Worm (Caenorhabditis elegans) whole organism, L3 larva: ENCODE data around the gene sulp-8.

ENCODE experiments used
- lin-39 ChIP-seq: fragments of 150-350 bp; optimal IDR thresholded peaks from 2 replicates; lab custom pipeline; 2018; ENCODE audit warnings: missing biosample characterization, missing genetic modification reagents, missing genetic modification characterization
- nhr-76 ChIP-seq: fragments of 150-350 bp; sonication (generic microtip); optimal IDR thresholded peaks from 5 replicates; lab custom pipeline; 2014; ENCODE audit warnings: missing biosample characterization, missing genetic modification characterization
- pha-4 ChIP-seq: fragments of 150-350 bp; optimal IDR thresholded peaks from 2 replicates; lab custom pipeline; 2014; ENCODE audit warnings: missing biosample characterization, missing genetic modification reagents, missing genetic modification characterization
- snpc-4 ChIP-seq: fragments of 150-350 bp; optimal IDR thresholded peaks from 2 replicates; lab custom pipeline; 2014; ENCODE audit warnings: missing biosample characterization, missing genetic modification characterization
- tbx-2 ChIP-seq: sonication (generic microtip); optimal IDR thresholded peaks from 2 replicates; lab custom pipeline; 2016; ENCODE audit warnings: mild to moderate bottlenecking, missing genetic modification characterization, missing compliant biosample characterization

DNA sequence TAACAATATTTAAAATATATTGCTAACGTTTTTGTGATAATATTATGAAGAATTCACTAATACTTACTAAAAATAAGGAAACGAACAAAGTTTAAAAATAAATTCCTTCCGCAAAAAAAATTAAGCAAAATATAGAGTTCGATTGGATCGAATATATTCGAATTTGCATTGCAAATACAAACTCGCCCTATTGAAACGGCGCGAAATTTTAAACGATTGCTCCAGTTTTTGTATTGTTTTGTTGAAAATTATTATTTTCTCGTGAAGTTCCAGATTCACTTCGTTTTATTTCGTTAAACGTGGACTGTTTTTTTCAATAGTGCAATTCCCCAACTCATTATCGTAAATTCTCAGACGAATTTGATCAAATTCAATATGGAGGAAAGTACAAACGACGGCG is 28.0 kb downstream of the sulp-8 start, which contains the start of the genes atl-1 and hcp-2:
- TF ChIP-seq lin-39 (tag; lab: Kevin White, UChicago) (no peak), tbx-2 (tag; lab: Kevin White, UChicago) (no peak), snpc-4 (tag; lab: Kevin White, UChicago) (no peak), pha-4 (tag; lab: Kevin White, UChicago) (no peak), nhr-76 (tag; lab: Kevin White, UChicago) (no peak)
